Fruit fly (Drosophila melanogaster) whole organism, pupa: ENCODE results near the gene Tob.

Experiments
- CG10348 ChIP-seq: fragments of 200-800 bp; sonication (Bioruptor generic); IDR thresholded peaks from 2 replicates; pipeline ENCODE4 v1.3.6; 2022; ENCODE audit warnings: missing biosample characterization, missing genetic modification characterization
- CG12605 ChIP-seq: fragments of 200-800 bp; sonication (Bioruptor generic); IDR thresholded peaks from 2 replicates; pipeline ENCODE4 v1.3.6; 2022; ENCODE audit warnings: missing biosample characterization, missing genetic modification characterization
- CG13204 ChIP-seq: fragments of 200-800 bp; sonication (Bioruptor generic); optimal IDR thresholded peaks from 2 replicates; lab custom pipeline; 2018; ENCODE audit warnings: missing biosample characterization, mild to moderate bottlenecking, missing genetic modification characterization, moderate library complexity
- CG14655 ChIP-seq: fragments of 200-800 bp; sonication (Bioruptor generic); optimal IDR thresholded peaks from 3 replicates; lab custom pipeline; 2017; ENCODE audit warnings: mild to moderate bottlenecking, missing biosample characterization, missing genetic modification reagents, missing genetic modification characterization
- CG15710 ChIP-seq: fragments of 200-800 bp; sonication (Bioruptor generic); optimal IDR thresholded peaks from 2 replicates; lab custom pipeline; 2018; ENCODE audit warnings: missing biosample characterization, mild to moderate bottlenecking, missing genetic modification characterization, moderate library complexity
- CG17806 ChIP-seq: fragments of 200-800 bp; sonication (Bioruptor generic); optimal IDR thresholded peaks from 2 replicates; lab custom pipeline; 2018; ENCODE audit warnings: missing biosample characterization, mild to moderate bottlenecking, missing genetic modification characterization, moderate library complexity
- CG32121 ChIP-seq: fragments of 200-800 bp; sonication (Bioruptor generic); IDR thresholded peaks from 2 replicates; pipeline ENCODE4 v1.3.6; 2022; ENCODE audit warnings: missing biosample characterization, missing genetic modification characterization
- CG34367 ChIP-seq: fragments of 200-800 bp; sonication (Bioruptor generic); optimal IDR thresholded peaks from 2 replicates; lab custom pipeline; 2018; ENCODE audit warnings: missing biosample characterization, mild to moderate bottlenecking, missing genetic modification characterization
- CG4496 ChIP-seq: fragments of 200-800 bp; sonication (Bioruptor generic); IDR thresholded peaks from 3 replicates; pipeline ENCODE4 v1.3.6; 2022; ENCODE audit warnings: missing biosample characterization, missing genetic modification characterization
- CG8159 ChIP-seq: fragments of 200-800 bp; sonication (Bioruptor generic); optimal IDR thresholded peaks from 3 replicates; lab custom pipeline; 2018; ENCODE audit warnings: missing biosample characterization, mild to moderate bottlenecking, missing genetic modification characterization, moderate library complexity
- CG8301 ChIP-seq: fragments of 200-800 bp; sonication (Bioruptor generic); optimal IDR thresholded peaks from 2 replicates; lab custom pipeline; 2018; ENCODE audit warnings: missing biosample characterization, mild to moderate bottlenecking, missing genetic modification characterization
- CG9948 ChIP-seq: fragments of 200-800 bp; sonication (Bioruptor generic); optimal IDR thresholded peaks from 2 replicates; lab custom pipeline; 2018; ENCODE audit warnings: missing biosample characterization, mild to moderate bottlenecking, missing genetic modification characterization, moderate library complexity
- D1 ChIP-seq: fragments of 200-800 bp; sonication (Bioruptor generic); optimal IDR thresholded peaks from 2 replicates; lab custom pipeline; 2018; ENCODE audit warnings: missing biosample characterization, mild to moderate bottlenecking, missing genetic modification characterization, moderate library complexity
- EcR ChIP-seq: fragments of 200-800 bp; sonication (Bioruptor generic); optimal IDR thresholded peaks from 3 replicates; lab custom pipeline; 2019; ENCODE audit warnings: missing biosample characterization, missing genetic modification characterization, mild to moderate bottlenecking, moderate library complexity, missing genetic modification reagents
- Ets98B ChIP-seq: fragments of 200-800 bp; sonication (Bioruptor generic); IDR thresholded peaks from 2 replicates; pipeline ENCODE4 v1.3.6; 2022; ENCODE audit warnings: missing biosample characterization, missing genetic modification characterization
- Pif1A ChIP-seq: fragments of 200-800 bp; sonication (Bioruptor generic); optimal IDR thresholded peaks from 3 replicates; lab custom pipeline; 2016; ENCODE audit warnings: missing biosample characterization, missing genetic modification characterization
- Pif1B ChIP-seq: fragments of 200-800 bp; sonication (Bioruptor generic); optimal IDR thresholded peaks from 3 replicates; lab custom pipeline; 2016; ENCODE audit warnings: missing biosample characterization, missing genetic modification characterization
- Snoo ChIP-seq: fragments of 200-800 bp; sonication (Bioruptor generic); optimal IDR thresholded peaks from 3 replicates; lab custom pipeline; 2017; ENCODE audit warnings: missing biosample characterization, mild to moderate bottlenecking, missing genetic modification characterization, inconsistent platforms
- fd96Ca ChIP-seq: fragments of 200-800 bp; sonication (Bioruptor generic); IDR thresholded peaks from 3 replicates; pipeline ENCODE4 v1.3.6; 2022; ENCODE audit warnings: missing biosample characterization, missing genetic modification characterization
- gl ChIP-seq: fragments of 200-800 bp; sonication (Bioruptor generic); optimal IDR thresholded peaks from 2 replicates; lab custom pipeline; 2018; ENCODE audit warnings: missing biosample characterization, mild to moderate bottlenecking, missing genetic modification characterization
- rn ChIP-seq: fragments of 200-800 bp; sonication (Bioruptor generic); IDR thresholded peaks from 2 replicates; pipeline ENCODE4 v1.3.6; 2022; ENCODE audit warnings: missing biosample characterization, missing genetic modification characterization

Gene Tob

dm6 chrX:16073375-16073982 lies 17.8 kb downstream of the Tob start, which contains the start of gene Nipsnap:
Nipsnap (minus strand) TSS chrX:16073568.
- TF ChIP-seq Pif1A: no peak
- no peak for TF ChIP-seq Snoo (tag; lab: Kevin White, UChicago)
- TF ChIP-seq CG9948: no peak
- no peak for TF ChIP-seq gl
- no peak for TF ChIP-seq CG13204 (GFP tag; lab: Kevin White, UChicago)
- no peak for TF ChIP-seq fd96Ca (GFP tag; lab: Robert Waterston, UW)
- TF ChIP-seq CG14655 (GFP tag; lab: Kevin White, UChicago): no peak
- TF ChIP-seq rn: no peak
- TF ChIP-seq EcR (GFP tag; lab: Kevin White, UChicago): no peak
- TF ChIP-seq CG15710 (tag; lab: Kevin White, UChicago): no peak
- no peak for TF ChIP-seq Pif1B (GFP tag; lab: Kevin White, UChicago)

- no peak for TF ChIP-seq CG4496 (GFP tag; lab: Robert Waterston, UW)
- TF ChIP-seq CG32121 (GFP tag; lab: Robert Waterston, UW): no peak
- TF ChIP-seq Pif1B (GFP tag; lab: Kevin White, UChicago): no peak
- no peak for TF ChIP-seq CG17806
- no peak for TF ChIP-seq Ets98B (GFP tag; lab: Robert Waterston, UW)
- TF ChIP-seq CG34367 (tag; lab: Kevin White, UChicago): no peak
- no peak for TF ChIP-seq CG12605 (GFP tag; lab: Robert Waterston, UW)
- TF ChIP-seq rn: no peak
- TF ChIP-seq CG13204 (GFP tag; lab: Kevin White, UChicago): no peak
- TF ChIP-seq gl: no peak
- TF ChIP-seq CG14655 (GFP tag; lab: Kevin White, UChicago): no peak
- TF ChIP-seq D1 (tag; lab: Kevin White, UChicago): no peak
- no peak for TF ChIP-seq fd96Ca (GFP tag; lab: Robert Waterston, UW)
- TF ChIP-seq Pif1A: no peak
- no peak for TF ChIP-seq CG9948
- TF ChIP-seq CG8301 (tag; lab: Kevin White, UChicago): no peak
Measured at dm6 chrX:16072658-16073374, 18.5 kb downstream of the Tob start.

dm6 chrX:16072193-16072592 lies 19.1 kb downstream of the Tob start:
- TF ChIP-seq Pif1B (GFP tag; lab: Kevin White, UChicago) (no peak), gl (peak; percentile 1)

- no peak for TF ChIP-seq CG8301 (tag; lab: Kevin White, UChicago)
- no peak for TF ChIP-seq gl
- no peak for TF ChIP-seq CG10348 (GFP tag; lab: Robert Waterston, UW)
- no peak for TF ChIP-seq fd96Ca (GFP tag; lab: Robert Waterston, UW)
- TF ChIP-seq Pif1B (GFP tag; lab: Kevin White, UChicago): no peak
- no peak for TF ChIP-seq CG15710 (tag; lab: Kevin White, UChicago)
- TF ChIP-seq Pif1A: no peak
- TF ChIP-seq CG17806: no peak
- TF ChIP-seq CG14655 (GFP tag; lab: Kevin White, UChicago): no peak
- TF ChIP-seq CG12605 (GFP tag; lab: Robert Waterston, UW): no peak
- no peak for TF ChIP-seq rn
- TF ChIP-seq CG13204 (GFP tag; lab: Kevin White, UChicago): no peak
- no peak for TF ChIP-seq CG9948
- TF ChIP-seq CG34367 (tag; lab: Kevin White, UChicago): no peak
- no peak for TF ChIP-seq EcR (GFP tag; lab: Kevin White, UChicago)
- no peak for TF ChIP-seq Ets98B (GFP tag; lab: Robert Waterston, UW)
- TF ChIP-seq CG4496 (GFP tag; lab: Robert Waterston, UW): no peak
- TF ChIP-seq, all 21 proteins: peak for 0
Measured at dm6 chrX:16063414-16063938, 27.8 kb downstream of the Tob start, which contains the start of gene dpr18. dpr18 (plus strand) TSS chrX:16063738.

dm6 chrX:16062720-16063413 lies 28.4 kb downstream of the Tob start, which contains the start of gene CG12395:
CG12395 (minus strand) TSS chrX:16062898.
- no peak for TF ChIP-seq EcR (GFP tag; lab: Kevin White, UChicago)
- TF ChIP-seq Pif1B (GFP tag; lab: Kevin White, UChicago): no peak
- TF ChIP-seq CG17806: no peak
- no peak for TF ChIP-seq CG32121 (GFP tag; lab: Robert Waterston, UW)
- no peak for TF ChIP-seq CG8159 (tag; lab: Kevin White, UChicago)
- no peak for TF ChIP-seq CG13204 (GFP tag; lab: Kevin White, UChicago)
- no peak for TF ChIP-seq CG8301 (tag; lab: Kevin White, UChicago)
- no peak for TF ChIP-seq D1 (tag; lab: Kevin White, UChicago)
- TF ChIP-seq rn: no peak
- TF ChIP-seq CG4496 (GFP tag; lab: Robert Waterston, UW): no peak
- no peak for TF ChIP-seq CG10348 (GFP tag; lab: Robert Waterston, UW)
- no peak for TF ChIP-seq fd96Ca (GFP tag; lab: Robert Waterston, UW)
- no peak for TF ChIP-seq gl
- TF ChIP-seq Ets98B (GFP tag; lab: Robert Waterston, UW): no peak
- no peak for TF ChIP-seq CG14655 (GFP tag; lab: Kevin White, UChicago)
- TF ChIP-seq Snoo (tag; lab: Kevin White, UChicago): no peak
- TF ChIP-seq Pif1A: no peak
- TF ChIP-seq CG34367 (tag; lab: Kevin White, UChicago): no peak
- no peak for TF ChIP-seq CG9948
- no peak for TF ChIP-seq CG15710 (tag; lab: Kevin White, UChicago)
